Fruit fly (Drosophila melanogaster) whole organism, pupa: ENCODE data around the gene CG4820.

Experiments used
- CG13204 ChIP-seq: fragments of 200-800 bp; sonication (Bioruptor generic); optimal IDR thresholded peaks from 2 replicates; lab custom pipeline; 2018; ENCODE audit warnings: missing biosample characterization, mild to moderate bottlenecking, missing genetic modification characterization, moderate library complexity
- CG34367 ChIP-seq: fragments of 200-800 bp; sonication (Bioruptor generic); optimal IDR thresholded peaks from 2 replicates; lab custom pipeline; 2018; ENCODE audit warnings: missing biosample characterization, mild to moderate bottlenecking, missing genetic modification characterization
- CG9948 ChIP-seq: fragments of 200-800 bp; sonication (Bioruptor generic); optimal IDR thresholded peaks from 2 replicates; lab custom pipeline; 2018; ENCODE audit warnings: missing biosample characterization, mild to moderate bottlenecking, missing genetic modification characterization, moderate library complexity
- D1 ChIP-seq: fragments of 200-800 bp; sonication (Bioruptor generic); optimal IDR thresholded peaks from 2 replicates; lab custom pipeline; 2018; ENCODE audit warnings: missing biosample characterization, mild to moderate bottlenecking, missing genetic modification characterization, moderate library complexity
- Pif1B ChIP-seq: fragments of 200-800 bp; sonication (Bioruptor generic); optimal IDR thresholded peaks from 3 replicates; lab custom pipeline; 2016; ENCODE audit warnings: missing biosample characterization, missing genetic modification characterization
- gl ChIP-seq: fragments of 200-800 bp; sonication (Bioruptor generic); optimal IDR thresholded peaks from 2 replicates; lab custom pipeline; 2018; ENCODE audit warnings: missing biosample characterization, mild to moderate bottlenecking, missing genetic modification characterization

DNA sequence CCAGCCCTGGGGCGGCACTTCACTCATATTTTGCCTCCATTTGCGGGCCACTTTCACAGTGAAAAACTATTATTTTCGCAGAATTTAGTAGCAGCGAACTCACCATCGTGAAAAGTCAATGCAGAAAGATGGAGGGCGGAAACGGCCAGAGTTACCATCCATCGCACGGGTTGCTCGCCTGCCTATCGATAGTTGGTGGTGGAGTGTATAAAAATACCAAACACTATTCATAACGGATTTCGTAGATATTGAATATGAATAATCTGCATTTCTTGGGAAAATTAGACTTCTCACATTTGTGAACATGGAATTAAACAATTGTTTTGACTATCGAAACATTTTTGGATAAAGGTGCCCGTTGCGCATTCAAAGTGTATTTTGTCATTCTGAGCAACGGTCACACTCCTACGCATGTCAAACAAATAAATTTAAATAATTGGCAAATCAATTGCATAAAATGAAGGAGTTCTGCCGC lies at the start of gene CG4820, which contains the start of gene RpS25:
- TF ChIP-seq gl (tag; lab: Kevin White, UChicago) (peak; percentile 66), Pif1B (GFP tag; lab: Kevin White, UChicago) (peak; percentile 45), CG13204 (GFP tag; lab: Kevin White, UChicago) (no peak), D1 (tag; lab: Kevin White, UChicago) (no peak), CG34367 (tag; lab: Kevin White, UChicago) (peak; percentile 87), CG9948 (tag; lab: Kevin White, UChicago) (peak; percentile 11)
